Worm (Caenorhabditis elegans) whole organism, early embryonic: ENCODE data around the gene ztf-13.

Source experiments
- B0310.2 ChIP-seq: sonication (generic microtip); optimal IDR thresholded peaks from 2 replicates; lab custom pipeline; 2016; ENCODE audit warnings: mild to moderate bottlenecking, missing genetic modification characterization, missing compliant biosample characterization
- ama-1 ChIP-seq: fragments of 150-350 bp; optimal IDR thresholded peaks from 2 replicates; lab custom pipeline; 2014
- tbx-11 ChIP-seq: fragments of 200-800 bp; sonication (Bioruptor generic); IDR thresholded peaks from 2 replicates; pipeline ENCODE4 v1.3.6; 2022; ENCODE audit warnings: missing genetic modification characterization, missing compliant biosample characterization

- no peak for TF ChIP-seq ama-1 (lab: Kevin White, UChicago)
- TF ChIP-seq B0310.2 (tag; lab: Kevin White, UChicago) = no peak
- TF ChIP-seq tbx-11 = no peak
These were observed 14.7 kb downstream of the ztf-13 start, which contains the start of gene F52E4.5 for ce11 chrX:3087245-3087644.
